Worm (Caenorhabditis elegans) whole organism, dauer: Measurements from ENCODE around the gene prx-19.

ENCODE experiments used
- unc-62 ChIP-seq: sonication (generic microtip); optimal IDR thresholded peaks from 2 replicates; lab custom pipeline; 2017; ENCODE audit warnings: missing biosample characterization, missing genetic modification reagents, missing genetic modification characterization

prx-19 gene

DNA sequence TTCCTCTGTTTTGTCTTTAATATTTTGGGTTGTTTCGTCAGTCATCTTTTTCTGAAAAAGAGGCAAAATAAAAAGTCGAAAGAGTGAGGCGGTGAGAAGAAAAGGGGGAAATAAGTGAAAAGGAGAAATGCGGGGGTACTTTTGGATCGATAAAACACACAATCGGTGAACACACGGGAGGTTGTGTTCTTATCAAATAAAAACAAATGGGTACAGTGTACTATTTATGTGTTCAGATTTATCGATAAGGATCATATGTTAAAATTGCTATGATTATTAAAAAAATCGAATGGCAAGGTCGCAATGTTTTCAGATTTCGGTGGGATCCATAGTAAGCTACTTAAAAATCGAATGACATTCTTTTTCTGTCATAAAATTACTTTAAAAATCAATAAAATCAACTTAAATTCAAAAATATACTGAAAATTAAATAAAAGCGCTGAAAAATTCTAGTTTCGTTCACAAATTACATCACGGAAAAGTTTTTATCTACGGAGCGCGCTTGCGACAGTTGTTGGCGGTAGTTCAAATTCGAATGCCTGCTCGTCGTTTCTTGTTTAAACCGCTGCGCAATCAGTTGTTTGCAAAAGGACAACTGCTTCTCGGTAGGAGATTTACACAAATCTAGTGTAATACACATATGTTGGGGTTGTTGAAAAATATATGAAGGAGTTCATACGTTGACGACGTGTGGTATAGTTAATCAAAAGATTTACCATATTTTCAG, at the start of gene prx-19:
prx-19 (minus strand) TSS at position 51 of the 727 bp plus-strand sequence.
- TF ChIP-seq unc-62 (GFP tag; lab: Kevin White, UChicago): no peak

DNA sequence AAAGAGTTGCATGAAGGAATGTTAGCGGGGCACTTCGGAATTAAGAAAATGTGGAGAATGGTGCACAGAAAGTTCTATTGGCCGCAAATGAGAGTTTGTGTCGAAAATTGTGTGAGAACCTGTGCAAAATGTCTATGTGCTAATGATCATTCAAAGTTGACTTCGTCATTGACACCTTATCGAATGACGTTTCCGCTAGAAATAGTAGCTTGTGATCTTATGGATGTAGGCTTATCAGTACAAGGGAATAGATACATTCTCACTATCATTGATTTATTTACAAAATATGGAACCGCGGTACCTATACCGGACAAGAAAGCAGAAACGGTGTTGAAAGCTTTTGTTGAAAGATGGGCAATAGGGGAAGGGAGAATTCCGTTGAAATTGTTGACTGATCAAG, 49.4 kb upstream of the prx-19 start:
- no peak for TF ChIP-seq unc-62 (GFP tag; lab: Kevin White, UChicago)

DNA sequence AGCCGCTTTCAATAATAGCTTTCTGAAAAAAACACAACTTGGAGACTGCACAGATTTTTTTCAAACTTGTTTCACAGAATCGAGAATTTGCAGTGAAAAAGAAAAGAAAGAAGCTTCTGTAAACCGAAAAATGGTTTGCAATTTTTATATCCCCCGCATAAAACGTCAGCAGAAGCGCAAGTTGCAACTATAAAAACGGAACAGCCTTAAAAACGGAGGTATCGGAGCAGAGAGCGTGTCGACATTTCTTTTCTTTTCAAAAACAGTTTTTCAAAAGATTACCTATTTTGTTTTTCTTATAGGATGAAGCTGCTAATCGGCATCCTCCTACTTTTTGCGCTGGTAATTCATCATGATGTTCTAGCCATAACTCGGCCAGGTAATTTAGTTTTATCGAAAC, 42.9 kb upstream of the prx-19 start, which contains the start of gene plg-1:
plg-1 (plus strand) TSS at position 301 of the 400 bp plus-strand sequence.
- TF ChIP-seq unc-62 (GFP tag; lab: Kevin White, UChicago): no peak

DNA sequence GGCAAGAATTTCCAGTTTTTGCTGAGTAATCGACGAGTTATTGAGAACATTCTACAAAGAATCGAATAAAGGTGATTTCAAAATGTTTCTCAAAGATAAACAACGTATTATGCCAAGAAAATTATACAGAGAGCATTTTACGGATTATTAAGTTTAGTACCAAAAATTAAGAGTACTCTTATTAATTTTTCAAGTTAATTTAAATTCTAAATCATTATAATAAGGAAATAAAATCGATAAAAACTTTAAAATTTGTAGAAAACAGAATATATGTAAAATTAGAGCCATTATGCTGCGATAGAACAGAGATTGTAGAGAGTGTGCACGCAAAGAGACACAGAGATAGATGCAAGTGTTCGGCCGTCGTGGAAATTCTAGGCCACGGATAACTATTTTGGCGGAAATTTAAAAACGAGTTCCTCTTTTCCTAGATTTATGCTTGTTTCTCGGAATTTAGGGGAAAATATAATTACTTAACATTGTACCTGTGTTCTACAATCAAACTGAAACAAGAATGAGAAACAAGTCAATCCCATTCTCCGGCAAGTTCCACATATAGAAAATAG, 41.5 kb upstream of the prx-19 start, which contains the start of gene F44E2.9:
F44E2.9 (minus strand) TSS at position 51 of the 566 bp plus-strand sequence.
- no peak for TF ChIP-seq unc-62 (GFP tag; lab: Kevin White, UChicago)

DNA sequence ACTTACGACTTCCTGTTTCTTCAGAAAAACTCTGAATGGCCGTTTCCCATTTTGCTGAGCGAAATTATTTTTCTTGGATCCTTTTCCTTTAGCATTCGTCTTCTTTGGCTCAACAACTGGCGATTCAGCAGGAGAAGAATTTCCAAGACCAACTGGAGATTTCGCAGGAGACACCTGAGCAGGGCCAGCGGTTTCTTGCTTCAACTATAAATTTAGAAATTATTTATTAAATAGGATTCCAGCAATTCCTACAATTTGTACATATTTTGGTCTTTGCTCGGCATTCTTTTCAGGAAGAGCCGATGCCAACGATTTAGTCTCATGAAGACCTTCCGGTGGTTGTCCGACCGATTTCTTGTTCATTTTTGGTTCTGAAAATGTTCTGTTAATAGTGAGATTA, 40.4 kb upstream of the prx-19 start, which contains the start of gene F44E2.8:
F44E2.8 (minus strand) TSS at position 371 of the 400 bp plus-strand sequence.
- no peak for TF ChIP-seq unc-62 (GFP tag; lab: Kevin White, UChicago)

DNA sequence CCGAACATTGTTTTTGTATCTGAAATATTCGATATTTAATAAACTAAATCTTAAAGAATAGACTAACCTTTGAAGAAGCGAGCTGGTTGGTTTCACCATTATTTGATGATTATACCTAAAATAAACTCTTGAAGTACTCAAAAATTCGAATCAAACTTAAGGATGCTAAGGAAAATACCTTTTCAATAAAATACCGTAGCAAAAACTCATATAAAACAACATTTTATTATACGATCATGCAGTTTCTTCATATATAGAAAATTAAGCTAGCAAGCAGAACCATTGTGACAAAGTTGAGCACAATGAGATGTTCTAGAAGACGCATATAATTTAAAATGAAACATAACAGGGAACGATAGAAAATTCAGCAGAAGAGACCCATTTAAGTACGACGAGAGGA, 39.3 kb upstream of the prx-19 start, which contains the start of gene F44E2.7:
F44E2.7 (minus strand) TSS at position 101 of the 400 bp plus-strand sequence.
- TF ChIP-seq unc-62 (GFP tag; lab: Kevin White, UChicago): no peak

DNA sequence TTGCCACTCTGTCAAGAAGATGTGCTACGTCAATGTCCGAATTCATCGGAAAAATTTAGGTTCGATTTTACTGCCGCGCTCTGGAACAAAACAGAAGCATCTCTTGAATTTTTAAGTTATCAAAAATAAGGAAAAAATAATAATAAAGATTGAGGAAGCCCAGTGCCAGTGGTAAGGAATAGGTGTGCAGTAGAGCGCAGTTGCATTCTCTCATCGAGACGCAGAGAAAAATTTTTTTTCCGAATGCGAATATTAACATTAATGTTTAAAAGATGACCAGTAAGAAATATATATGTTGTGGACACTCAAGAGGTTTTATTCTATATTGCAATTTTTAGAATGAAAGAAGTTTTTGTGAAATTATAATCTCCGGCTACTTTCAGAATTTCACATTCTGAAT, 38.6 kb upstream of the prx-19 start:
- no peak for TF ChIP-seq unc-62 (GFP tag; lab: Kevin White, UChicago)

DNA sequence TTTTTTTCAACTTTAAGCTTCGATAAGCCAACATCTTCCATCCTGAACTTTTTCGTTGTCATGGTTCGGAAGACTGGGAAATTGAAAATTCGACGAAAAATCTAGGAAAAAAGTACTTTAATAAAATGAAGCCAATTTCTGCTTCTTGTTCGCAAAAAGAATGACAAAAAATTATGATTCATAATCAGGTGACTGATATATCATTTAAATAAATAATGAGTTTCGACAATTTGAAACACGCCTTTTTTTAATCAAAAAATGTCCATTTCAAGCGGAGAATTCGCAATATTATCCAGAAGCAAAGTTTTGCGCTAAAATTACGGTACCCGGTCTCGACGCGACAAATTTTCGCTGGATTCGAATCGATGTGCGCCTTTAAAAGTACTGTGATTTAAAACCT, 36.0 kb upstream of the prx-19 start, which contains the start of gene F44E2.6:
F44E2.6 (minus strand) TSS at position 101 of the 400 bp plus-strand sequence.
- TF ChIP-seq unc-62 (GFP tag; lab: Kevin White, UChicago): no peak

DNA sequence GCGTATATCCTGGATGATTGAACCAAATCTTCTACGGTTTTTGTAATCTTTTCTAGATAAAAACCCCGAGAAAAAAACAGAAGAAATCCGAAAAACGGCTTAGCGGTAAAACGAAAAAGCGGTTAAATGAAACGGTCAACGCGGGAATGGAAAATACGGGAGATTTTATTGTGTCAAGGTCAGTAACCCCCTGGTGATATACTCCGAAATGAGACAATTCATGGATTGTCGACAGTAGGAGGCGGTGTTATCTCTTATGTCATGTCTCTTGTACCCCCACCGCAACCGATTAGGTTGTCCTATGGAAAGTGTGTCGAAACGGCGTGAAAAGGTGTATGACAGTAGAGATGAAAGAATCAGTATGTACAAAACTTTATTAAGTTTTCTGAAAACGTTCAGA, 35.0 kb upstream of the prx-19 start:
- TF ChIP-seq unc-62 (GFP tag; lab: Kevin White, UChicago): no peak

DNA sequence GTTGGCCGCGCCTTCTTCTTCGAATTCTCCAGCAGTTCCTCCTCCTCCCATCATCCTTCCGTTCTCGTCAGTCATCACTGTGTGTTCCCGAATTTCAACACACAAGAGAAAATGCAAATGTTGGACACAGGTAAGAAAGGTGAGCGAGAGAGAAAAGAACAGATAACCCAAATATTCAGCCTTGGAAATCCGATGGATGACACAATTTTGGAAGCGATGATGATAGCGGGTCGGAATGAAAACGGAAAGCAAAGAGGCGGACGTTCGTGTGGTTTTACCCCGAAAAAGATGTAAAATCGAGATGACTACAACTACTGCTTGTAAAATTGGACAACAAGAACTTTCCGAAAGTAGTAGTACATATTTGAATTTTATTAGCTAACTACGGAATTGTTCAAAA, 30.7 kb upstream of the prx-19 start:
- TF ChIP-seq unc-62 (GFP tag; lab: Kevin White, UChicago): no peak

DNA sequence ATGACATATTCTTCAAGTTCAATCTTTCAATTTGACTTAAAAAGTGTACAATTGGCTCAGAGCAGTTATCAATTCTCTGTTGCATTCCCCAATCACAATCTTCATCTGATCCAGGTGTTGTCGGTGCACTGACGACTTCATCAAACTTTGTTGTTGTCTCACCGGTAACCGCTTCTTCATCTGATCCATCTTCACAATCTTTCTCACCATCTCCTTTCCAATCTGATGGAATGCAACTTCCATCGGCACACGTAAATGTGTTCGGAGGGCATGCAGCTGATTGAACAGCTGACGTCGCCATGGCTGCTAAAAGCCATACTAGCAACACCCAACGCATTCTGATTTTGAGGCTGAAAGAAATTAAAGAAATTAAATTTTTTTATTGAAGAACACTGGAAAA, 29.0 kb upstream of the prx-19 start, which contains the start of gene F44E2.4:
F44E2.4 (minus strand) TSS at position 350 of the 400 bp plus-strand sequence.
- TF ChIP-seq unc-62 (GFP tag; lab: Kevin White, UChicago): no peak

DNA sequence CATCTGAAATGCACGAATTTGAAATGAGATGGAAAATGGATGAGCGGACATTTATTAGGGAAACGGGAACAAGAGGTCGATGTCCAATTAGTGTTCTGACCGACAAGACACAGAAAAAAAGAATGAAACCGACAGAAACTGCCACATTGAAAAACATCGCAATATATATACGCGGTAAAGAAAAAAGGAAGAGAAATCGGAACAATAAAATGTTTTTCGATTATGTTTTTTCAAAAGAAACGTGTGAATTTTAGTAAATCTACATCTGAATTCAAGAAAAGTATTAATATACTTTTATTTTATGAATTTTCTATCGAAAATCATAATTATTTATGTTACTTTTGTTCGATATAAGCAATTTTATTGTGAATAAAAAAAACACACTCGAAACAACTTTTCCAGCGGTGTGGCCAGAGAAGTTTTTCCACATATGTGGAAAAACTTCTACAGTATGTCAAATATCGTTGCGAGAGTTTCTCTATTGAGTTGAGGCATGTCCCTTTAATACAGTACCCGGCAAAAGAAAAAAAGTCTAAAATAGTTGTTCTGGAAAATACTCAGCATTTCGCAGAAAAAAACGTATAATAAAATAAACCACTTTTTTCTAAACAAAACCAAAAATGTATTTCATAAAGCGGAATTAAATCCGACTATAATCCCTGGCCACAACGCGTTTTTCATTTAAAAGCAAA, 22.1 kb upstream of the prx-19 start, which contains the start of gene F44E2.10:
F44E2.10 (minus strand) TSS at position 51 of the 692 bp plus-strand sequence.
- TF ChIP-seq unc-62 (GFP tag; lab: Kevin White, UChicago): no peak

DNA sequence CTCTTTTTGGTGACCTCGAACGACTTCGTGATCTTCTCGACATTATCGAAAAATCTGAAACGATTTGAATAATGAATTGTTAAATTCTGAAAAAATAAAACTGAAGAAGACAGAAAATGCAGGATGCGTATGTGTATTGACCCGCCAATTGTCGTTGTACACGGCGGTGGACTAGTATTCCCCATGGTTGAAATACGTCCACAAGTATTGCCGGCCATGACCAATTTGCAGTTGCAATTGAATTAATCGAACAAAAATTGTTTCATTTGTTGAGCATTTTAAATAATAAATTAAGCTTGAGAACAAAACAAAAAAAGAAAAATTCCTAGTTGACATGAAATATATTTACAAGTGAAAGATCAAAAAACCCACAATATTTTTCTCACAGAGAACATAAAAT, 20.1 kb upstream of the prx-19 start, which contains the start of gene F44E2.3:
F44E2.3 (minus strand) TSS at position 61 of the 400 bp plus-strand sequence.
- TF ChIP-seq unc-62 (GFP tag; lab: Kevin White, UChicago): no peak

DNA sequence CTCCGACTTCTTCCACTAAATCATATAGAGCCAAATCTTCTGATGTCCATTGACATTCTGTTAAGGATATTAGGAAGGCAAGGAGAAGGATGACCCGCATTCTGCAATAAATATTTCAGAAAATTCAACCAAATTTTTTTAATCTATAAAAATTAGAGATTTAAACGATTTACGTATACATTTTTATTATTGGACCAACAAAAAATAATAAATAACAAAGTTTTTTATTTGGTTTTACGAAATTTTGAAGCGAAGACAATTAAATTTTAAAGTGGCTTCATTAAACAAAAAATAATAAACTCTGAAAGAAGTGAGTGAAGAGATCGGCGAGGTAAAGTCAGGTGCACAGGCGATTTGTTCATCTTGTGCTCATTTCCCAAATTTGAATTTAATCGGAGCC, 18.0 kb upstream of the prx-19 start, which contains the start of gene F54F2.9:
F54F2.9 (minus strand) TSS at position 101 of the 400 bp plus-strand sequence.
- TF ChIP-seq unc-62 (GFP tag; lab: Kevin White, UChicago): no peak

DNA sequence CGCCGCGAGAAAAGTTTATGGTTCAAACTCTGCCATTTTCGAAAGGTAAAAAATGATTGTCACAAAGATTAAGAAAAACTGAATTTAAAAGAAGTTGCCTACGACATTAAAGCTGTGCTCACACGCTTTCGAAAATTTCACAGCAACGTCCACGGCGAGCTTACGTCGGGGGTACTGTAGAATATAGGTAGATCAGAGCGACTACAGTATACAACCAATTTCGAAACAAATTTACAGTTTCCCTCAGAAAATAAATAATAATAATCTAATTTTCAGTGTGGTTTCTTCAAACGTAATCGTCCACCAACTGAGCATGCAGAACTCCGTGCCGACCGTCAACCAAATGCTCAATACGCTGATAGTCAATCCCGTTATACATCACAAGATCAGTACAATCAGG, 15.5 kb upstream of the prx-19 start:
- TF ChIP-seq unc-62 (GFP tag; lab: Kevin White, UChicago): no peak

DNA sequence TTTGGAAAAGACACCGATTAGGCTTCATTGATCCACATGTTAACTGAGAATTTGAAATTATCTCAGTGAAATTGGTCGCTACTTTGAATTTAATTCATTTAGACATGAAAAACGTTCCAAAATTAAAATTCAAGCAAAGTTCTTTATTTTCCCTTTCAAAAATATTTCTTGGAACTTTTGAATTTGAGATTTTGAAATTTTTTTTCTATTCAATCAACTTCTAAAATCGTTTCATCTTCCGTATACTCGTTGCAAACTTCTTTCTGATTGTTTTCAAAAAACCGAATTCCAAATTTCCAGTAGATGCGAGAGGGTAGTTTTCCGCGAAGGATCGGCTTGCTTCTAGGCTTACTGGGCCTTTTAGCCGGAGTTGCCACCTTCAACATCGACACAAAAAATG, 9.5 kb upstream of the prx-19 start, which contains the start of gene pat-2:
pat-2 (plus strand) TSS at position 301 of the 400 bp plus-strand sequence.
- TF ChIP-seq unc-62 (GFP tag; lab: Kevin White, UChicago): no peak
